Worm (Caenorhabditis elegans): ENCODE measurements around the gene F37C4.4.

The F37C4.4 gene

DNA sequence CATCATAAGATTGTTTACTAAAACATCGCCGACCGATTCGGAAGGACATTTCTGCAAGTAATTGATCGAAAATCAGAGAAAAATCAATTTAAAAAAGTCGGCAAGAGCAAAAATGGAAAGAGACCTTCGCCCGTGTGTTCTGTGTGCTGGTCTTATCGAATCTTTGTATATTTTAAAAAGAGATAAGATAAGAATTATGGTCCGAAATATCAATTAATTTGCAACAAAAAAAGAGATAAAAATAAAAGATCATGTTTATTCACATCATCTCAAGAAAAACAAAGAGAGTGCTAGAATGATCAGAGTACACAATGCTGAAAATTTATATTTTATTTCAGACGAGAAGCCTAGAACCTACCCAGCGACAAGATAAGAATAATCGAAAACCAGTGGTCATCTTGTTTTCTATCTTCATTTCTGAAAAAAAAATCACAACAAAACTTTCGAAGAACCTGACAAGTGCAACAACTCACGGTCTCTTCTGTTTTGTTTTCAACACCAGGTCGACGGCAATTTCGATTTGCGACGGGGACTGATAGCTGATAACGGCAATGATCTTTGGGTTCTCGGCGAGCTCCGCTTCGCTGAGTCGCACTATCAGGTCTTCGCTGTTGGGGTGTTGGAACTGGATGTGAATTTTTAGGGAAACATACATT, 11.3 kb downstream of the F37C4.4 start, which contains the start of gene F37C4.6:
Gene F37C4.6, minus strand, starts transcription at position 51 of the 656 bp plus-strand sequence.
- TF ChIP-seq lin-35 (GFP tag; optimal IDR thresholded peaks at IDR 0.05) (no peak), nhr-80 (tag; optimal IDR thresholded peaks at IDR 0.05) (peak; percentile 76), D2030.7 (GFP tag; IDR thresholded peaks at IDR 0.05) (no peak)

DNA sequence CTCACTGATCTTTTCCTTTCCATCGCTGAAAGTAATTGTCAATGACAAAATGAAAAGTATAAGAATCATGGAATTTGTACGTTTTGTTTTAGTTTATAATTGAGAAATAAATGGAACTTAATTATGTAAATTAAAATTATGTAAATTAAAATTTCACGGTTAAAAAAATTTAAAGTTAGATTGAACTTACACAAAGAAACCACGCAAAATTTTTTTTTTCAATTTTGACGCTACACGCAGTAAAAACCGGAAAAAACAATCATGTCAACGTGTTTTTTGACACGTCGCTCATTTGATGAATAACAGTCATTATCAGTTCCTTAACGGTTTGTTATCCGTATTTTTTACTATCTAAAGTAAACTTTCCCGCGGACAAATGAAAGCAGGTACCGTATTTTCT, 14.0 kb downstream of the F37C4.4 start, which contains the start of the genes F37C4.8 and oac-23:
Gene F37C4.8, minus strand, starts transcription at position 101 of the 400 bp plus-strand sequence.
Gene oac-23, plus strand, starts transcription at position 323 of the 400 bp plus-strand sequence.
- TF ChIP-seq ztf-25 (GFP tag; IDR thresholded peaks at IDR 0.05) (no peak), hlh-12 (tag; optimal IDR thresholded peaks at IDR 0.05) (no peak), ZK185.1 (tag; optimal IDR thresholded peaks at IDR 0.05; ENCODE audit: poor library complexity, severe bottlenecking) (no peak), dpl-1 (GFP tag; optimal IDR thresholded peaks at IDR 0.05) (no peak), zim-3 (tag; optimal IDR thresholded peaks at IDR 0.05) (no peak), sea-2 (GFP tag; IDR thresholded peaks at IDR 0.05) (no peak), Y53F4B.3 (GFP tag; IDR thresholded peaks at IDR 0.05) (no peak), madf-8 (GFP tag; conservative IDR thresholded peaks at IDR 0.05) (no peak), somi-1 (GFP tag; optimal IDR thresholded peaks at IDR 0.05) (no peak)

DNA sequence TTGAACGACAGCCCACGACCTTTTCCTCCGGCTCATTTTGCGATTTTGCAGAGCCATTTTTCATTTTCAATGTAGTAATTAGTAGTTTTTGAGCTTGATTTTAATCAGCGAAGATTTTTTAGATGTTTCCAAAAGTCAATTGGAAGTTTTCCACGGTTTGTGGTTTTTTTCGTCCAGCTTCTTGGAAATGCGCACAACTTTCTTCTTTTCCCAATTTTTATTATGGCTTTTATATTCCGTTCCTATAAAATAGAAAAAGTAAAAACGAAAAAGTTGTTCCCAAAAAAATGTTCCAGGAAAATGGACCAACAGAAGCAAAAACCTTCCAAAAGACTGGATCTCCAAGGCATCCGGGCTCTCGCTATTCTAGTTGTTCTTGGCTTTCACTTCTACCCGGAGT, 18.3 kb downstream of the F37C4.4 start, which contains the start of gene oac-22:
Gene oac-22, plus strand, starts transcription at position 301 of the 400 bp plus-strand sequence.
- TF ChIP-seq F49E8.2 (tag; optimal IDR thresholded peaks at IDR 0.05; ENCODE audit: insufficient read depth) = no peak
- no peak for TF ChIP-seq mcd-1 (GFP tag; IDR thresholded peaks at IDR 0.05)
- TF ChIP-seq madf-3 (GFP tag; IDR thresholded peaks at IDR 0.05) = no peak
- no peak for TF ChIP-seq mel-28 (tag; optimal IDR thresholded peaks at IDR 0.05; ENCODE audit: borderline replicate concordance)
- TF ChIP-seq F10E7.11 (tag; optimal IDR thresholded peaks at IDR 0.05) = no peak
- no peak for TF ChIP-seq gei-17 (GFP tag; optimal IDR thresholded peaks at IDR 0.05)
- TF ChIP-seq Y67H2A.10 (GFP tag; conservative IDR thresholded peaks at IDR 0.05) = no peak
- no peak for TF ChIP-seq ceh-79 (tag; optimal IDR thresholded peaks at IDR 0.05)
- TF ChIP-seq Y53F4B.3 (GFP tag; IDR thresholded peaks at IDR 0.05) = no peak
- TF ChIP-seq repo-1 (tag; optimal IDR thresholded peaks at IDR 0.05) = no peak
- no peak for TF ChIP-seq atf-7 (tag; optimal IDR thresholded peaks at IDR 0.05)
- TF ChIP-seq hlh-12 (tag; optimal IDR thresholded peaks at IDR 0.05) = no peak
- no peak for TF ChIP-seq ceh-27 (GFP tag; optimal IDR thresholded peaks at IDR 0.05)
- no peak for TF ChIP-seq lag-1 (GFP tag; IDR thresholded peaks at IDR 0.05)
- TF ChIP-seq Y79H2A.3 (GFP tag; conservative IDR thresholded peaks at IDR 0.05) = no peak
- no peak for TF ChIP-seq aptf-2 (GFP tag; conservative IDR thresholded peaks at IDR 0.05)
- TF ChIP-seq F22D6.2 (tag; optimal IDR thresholded peaks at IDR 0.05) = no peak
- TF ChIP-seq ztf-3 (GFP tag; optimal IDR thresholded peaks at IDR 0.05) = no peak

DNA sequence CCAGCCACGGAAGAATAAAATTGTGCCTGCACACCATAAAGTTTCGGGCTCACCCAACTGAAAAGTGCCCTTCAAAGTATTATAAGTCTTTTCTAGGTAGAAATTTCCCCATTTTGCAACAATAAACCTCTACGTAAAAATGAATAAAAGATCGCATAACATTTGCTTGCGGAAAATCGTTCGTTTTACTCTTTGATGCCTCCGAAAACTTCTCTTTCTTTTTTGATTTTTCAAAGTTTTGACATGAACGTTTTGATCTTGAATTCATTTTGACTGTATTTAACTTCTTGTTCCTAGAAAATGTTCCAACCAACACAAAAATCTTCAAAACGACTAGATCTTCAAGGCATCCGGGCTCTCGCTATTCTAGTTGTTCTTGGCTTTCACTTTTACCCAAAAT, 21.9 kb downstream of the F37C4.4 start, which contains the start of gene oac-21:
Gene oac-21, plus strand, starts transcription at position 301 of the 400 bp plus-strand sequence.
- TF ChIP-seq hmg-20 (GFP tag; IDR thresholded peaks at IDR 0.05) (no peak), ceh-91 (GFP tag; IDR thresholded peaks at IDR 0.05) (no peak), Y53G8AR.9 (GFP tag; conservative IDR thresholded peaks at IDR 0.05) (no peak), ama-1 (optimal IDR thresholded peaks at IDR 0.05) (no peak), ama-1 (GFP tag; optimal IDR thresholded peaks at IDR 0.05) (no peak), ztf-3 (GFP tag; optimal IDR thresholded peaks at IDR 0.05) (no peak), rec-8 (tag; optimal IDR thresholded peaks at IDR 0.05) (no peak), ztf-25 (GFP tag; IDR thresholded peaks at IDR 0.05) (no peak), ets-4 (GFP tag; optimal IDR thresholded peaks at IDR 0.05) (no peak)

Data from whole organism, young adult.